Fruit fly (Drosophila melanogaster): ENCODE measurements around the gene CG2975.

CG2975 gene

dm6 chr2L:2873729-2874127, 33.8 kb downstream of the CG2975 start:
- TF ChIP-seq Dif (GFP tag; optimal IDR thresholded peaks at IDR 0.05; ENCODE audit: partially characterized antibody) (no peak), Jra (GFP tag; optimal IDR thresholded peaks at IDR 0.05) (no peak), woc (GFP tag; optimal IDR thresholded peaks at IDR 0.05) (peak; percentile 29), CG9705 (GFP tag; optimal IDR thresholded peaks at IDR 0.05) (no peak), Abd-B (GFP tag; optimal IDR thresholded peaks at IDR 0.05) (no peak)

dm6 chr2L:2874185-2874541, 34.2 kb downstream of the CG2975 start, which contains the start of gene Ifrd1:
Gene Ifrd1 (minus strand): TSS chr2L:2874489.
- TF ChIP-seq Myc (optimal IDR thresholded peaks at IDR 0.05) (no peak), GATAd (GFP tag; optimal IDR thresholded peaks at IDR 0.05) (no peak), pan (optimal IDR thresholded peaks at IDR 0.05) (no peak), Vsx2 (GFP tag; optimal IDR thresholded peaks at IDR 0.05; ENCODE audit: partially characterized antibody) (no peak), Jra (GFP tag; optimal IDR thresholded peaks at IDR 0.05) (no peak), CrebA (GFP tag; optimal IDR thresholded peaks at IDR 0.05; ENCODE audit: borderline replicate concordance) (no peak), brk (GFP tag; optimal IDR thresholded peaks at IDR 0.05) (no peak), dl (GFP tag; optimal IDR thresholded peaks at IDR 0.05; ENCODE audit: insufficient read depth in 1 of 2, partially characterized antibody in 2 of 2) (no peak), tai (GFP tag; optimal IDR thresholded peaks at IDR 0.05) (no peak), Rel (GFP tag; optimal IDR thresholded peaks at IDR 0.05) (no peak), Rel (tag; optimal IDR thresholded peaks at IDR 0.05) (no peak), sage (GFP tag; optimal IDR thresholded peaks at IDR 0.05) (no peak), jim (GFP tag; optimal IDR thresholded peaks at IDR 0.05) (no peak), fru (GFP tag; optimal IDR thresholded peaks at IDR 0.05) (no peak), OdsH (GFP tag; optimal IDR thresholded peaks at IDR 0.05) (no peak), Hr83 (GFP tag; optimal IDR thresholded peaks at IDR 0.05; ENCODE audit: poor library complexity, severe bottlenecking) (no peak), foxo (GFP tag; optimal IDR thresholded peaks at IDR 0.05) (no peak), dmrt93B (GFP tag; optimal IDR thresholded peaks at IDR 0.05) (no peak), Sp1 (GFP tag; optimal IDR thresholded peaks at IDR 0.05) (no peak), Mio (GFP tag; optimal IDR thresholded peaks at IDR 0.05) (no peak)

dm6 chr2L:2874542-2875194, 34.7 kb downstream of the CG2975 start, which contains the start of gene CG8814:
Gene CG8814 (plus strand): TSS chr2L:2874890.
- peak; percentile 46 for TF ChIP-seq dsf (GFP tag; optimal IDR thresholded peaks at IDR 0.05; ENCODE audit: borderline replicate concordance)
- TF ChIP-seq dl (GFP tag; optimal IDR thresholded peaks at IDR 0.05; ENCODE audit: insufficient read depth in 1 of 2, partially characterized antibody in 2 of 2) = peak in 1 of 2 experiments; percentile 31
- TF ChIP-seq Myc (optimal IDR thresholded peaks at IDR 0.05) = no peak
- TF ChIP-seq sage (GFP tag; optimal IDR thresholded peaks at IDR 0.05) = peak; percentile 42
- TF ChIP-seq fru (GFP tag; optimal IDR thresholded peaks at IDR 0.05) = peak; percentile 64
- TF ChIP-seq sv (GFP tag; optimal IDR thresholded peaks at IDR 0.05) = peak; percentile 43
- TF ChIP-seq OdsH (GFP tag; optimal IDR thresholded peaks at IDR 0.05) = peak; percentile 51
- peak; percentile 42 for TF ChIP-seq Jra (GFP tag; optimal IDR thresholded peaks at IDR 0.05)
- peak in 1 of 2 experiments; percentile 78 for TF ChIP-seq foxo (GFP tag; optimal IDR thresholded peaks at IDR 0.05)
- no peak for TF ChIP-seq pan (optimal IDR thresholded peaks at IDR 0.05)
- peak; percentile 51 for TF ChIP-seq ey (GFP tag; optimal IDR thresholded peaks at IDR 0.05)
- peak; percentile 57 for TF ChIP-seq h (GFP tag; optimal IDR thresholded peaks at IDR 0.05)
- peak; percentile 58 for TF ChIP-seq rgr (GFP tag; optimal IDR thresholded peaks at IDR 0.05)
- peak; percentile 76 for TF ChIP-seq woc (GFP tag; optimal IDR thresholded peaks at IDR 0.05)
- peak; percentile 88 for TF ChIP-seq Hnf4 (GFP tag; optimal IDR thresholded peaks at IDR 0.05)
- TF ChIP-seq Rel (GFP tag; optimal IDR thresholded peaks at IDR 0.05) = peak; percentile 71
- peak; percentile 88 for TF ChIP-seq Rel (tag; optimal IDR thresholded peaks at IDR 0.05)
- no peak for TF ChIP-seq CG32264 (GFP tag; optimal IDR thresholded peaks at IDR 0.05)
- TF ChIP-seq N (GFP tag; optimal IDR thresholded peaks at IDR 0.05) = no peak
- TF ChIP-seq Vsx2 (GFP tag; optimal IDR thresholded peaks at IDR 0.05; ENCODE audit: partially characterized antibody) = no peak
- TF ChIP-seq tai (GFP tag; optimal IDR thresholded peaks at IDR 0.05) = no peak
- no peak for TF ChIP-seq Dfd (GFP tag; optimal IDR thresholded peaks at IDR 0.05)
- peak; percentile 68 for TF ChIP-seq brk (GFP tag; optimal IDR thresholded peaks at IDR 0.05)
- TF ChIP-seq Sp1 (GFP tag; optimal IDR thresholded peaks at IDR 0.05) = peak; percentile 48
- peak; percentile 23 for TF ChIP-seq br (GFP tag; optimal IDR thresholded peaks at IDR 0.05)
- TF ChIP-seq Dif (GFP tag; optimal IDR thresholded peaks at IDR 0.05; ENCODE audit: partially characterized antibody) = peak; percentile 31
- TF ChIP-seq dmrt93B (GFP tag; optimal IDR thresholded peaks at IDR 0.05) = peak; percentile 68
- TF ChIP-seq GATAd (GFP tag; optimal IDR thresholded peaks at IDR 0.05) = no peak
- TF ChIP-seq CG9705 (GFP tag; optimal IDR thresholded peaks at IDR 0.05) = peak; percentile 28
- peak; percentile 68 for TF ChIP-seq psq (GFP tag; optimal IDR thresholded peaks at IDR 0.05)
- no peak for TF ChIP-seq Hr78 (GFP tag; optimal IDR thresholded peaks at IDR 0.05)
- no peak for TF ChIP-seq Abd-B (GFP tag; optimal IDR thresholded peaks at IDR 0.05)
- TF ChIP-seq jim (GFP tag; optimal IDR thresholded peaks at IDR 0.05) = no peak
- TF ChIP-seq Hr83 (GFP tag; optimal IDR thresholded peaks at IDR 0.05; ENCODE audit: poor library complexity, severe bottlenecking) = peak; percentile 47
- TF ChIP-seq Mio (GFP tag; optimal IDR thresholded peaks at IDR 0.05) = no peak
- no peak for TF ChIP-seq usp (GFP tag; optimal IDR thresholded peaks at IDR 0.05)
- no peak for TF ChIP-seq CrebA (GFP tag; optimal IDR thresholded peaks at IDR 0.05; ENCODE audit: borderline replicate concordance)
- TF ChIP-seq lola (GFP tag; optimal IDR thresholded peaks at IDR 0.05) = no peak
- peak; percentile 74 for TF ChIP-seq HLH106 (tag; optimal IDR thresholded peaks at IDR 0.05)

Data from whole organism, wandering third instar larva.